Fruit fly (Drosophila melanogaster) whole organism, embryonic: ENCODE results near the gene Sec10.

Experiments used
- CG5245 ChIP-seq: fragments of 200-800 bp; sonication (Bioruptor generic); optimal IDR thresholded peaks from 3 replicates; lab custom pipeline; 2016; ENCODE audit warnings: missing biosample characterization, missing genetic modification characterization
- h ChIP-seq: fragments of >200 bp; optimal IDR thresholded peaks from 2 replicates; lab custom pipeline; 2017

- TF ChIP-seq CG5245 (GFP tag; lab: Kevin White, UChicago): no peak
- no peak for TF ChIP-seq h
Measured at dm6 chr3R:24138478-24139455, 4.1 kb downstream of the Sec10 start.
